Fruit fly (Drosophila melanogaster) whole organism: Measurements from ENCODE around the gene CalpC.

Experiments used
- CG8478 ChIP-seq: fragments of >200 bp; optimal IDR thresholded peaks from 2 replicates; lab custom pipeline; 2018; ENCODE audit warnings: inconsistent platforms
- EcR ChIP-seq, 2 experiments: fragments of >200 bp; optimal IDR thresholded peaks; 2 replicates each; lab custom pipeline; 2017; ENCODE audit warnings: missing biosample characterization in 2 of 2, missing genetic modification characterization in 2 of 2, missing genetic modification reagents in 2 of 2

DNA sequence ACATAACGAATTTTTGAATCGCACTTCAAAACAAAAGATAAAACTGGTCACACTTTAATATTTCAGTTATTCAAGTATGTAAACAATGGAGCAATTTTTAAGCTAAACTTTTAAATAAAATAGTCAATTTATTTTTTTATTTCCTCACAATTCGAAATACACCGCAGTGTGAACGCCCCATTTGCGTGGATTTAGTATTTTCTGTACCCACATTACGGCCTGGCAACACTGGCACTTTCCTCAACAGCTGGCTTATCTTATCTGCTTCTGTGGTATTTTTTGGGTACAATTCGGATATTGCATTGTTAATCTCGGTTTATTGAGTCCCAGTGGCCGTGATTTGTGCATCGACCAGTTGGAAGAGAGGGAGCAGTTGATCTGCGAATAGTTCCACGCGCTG is 24.5 kb downstream of the CalpC start, which contains the start of gene sl:
- TF ChIP-seq CG8478 (lab: Kevin White, UChicago) (no peak), EcR (GFP tag; optimal IDR thresholded peaks at IDR 0.05; lab: Kevin White, UChicago) (no peak)
